Worm (Caenorhabditis elegans): ENCODE data around the gene sra-2.
A peak's percentile ranks its signal among the peaks of the same experiment; 100 is the strongest.

The sra-2 gene

DNA sequence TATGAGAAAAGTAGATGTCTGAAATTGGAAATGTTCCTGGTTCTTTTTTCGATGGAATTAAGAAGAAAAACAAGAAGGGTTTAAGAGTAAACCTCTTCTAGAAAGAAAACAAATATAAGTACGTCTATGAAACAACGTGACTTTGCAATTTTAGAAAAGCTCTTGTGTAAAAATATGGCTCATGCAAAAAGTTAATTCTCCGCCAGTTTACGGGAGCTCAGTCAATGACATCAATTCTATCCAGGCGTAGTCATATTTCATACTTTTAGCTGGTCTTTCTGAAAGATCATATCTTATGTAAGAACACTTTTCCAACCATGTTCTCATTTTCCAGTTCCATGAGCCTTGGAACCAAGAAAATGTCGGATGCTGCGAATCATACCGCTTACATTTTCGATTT lies 38.7 kb upstream of the sra-2 start:
- TF ChIP-seq dmd-4 (tag; optimal IDR thresholded peaks at IDR 0.05; ENCODE audit: borderline replicate concordance): no peak
- TF ChIP-seq pros-1 (tag; optimal IDR thresholded peaks at IDR 0.05): no peak
- TF ChIP-seq Y22D7AL.16 (tag; optimal IDR thresholded peaks at IDR 0.05): no peak

- TF ChIP-seq dve-1 (tag; optimal IDR thresholded peaks at IDR 0.05) (no peak), sdc-2 (tag; optimal IDR thresholded peaks at IDR 0.05) (no peak), syd-9 (tag; optimal IDR thresholded peaks at IDR 0.05) (no peak), ceh-18 (tag; optimal IDR thresholded peaks at IDR 0.05) (no peak), rnt-1 (tag; optimal IDR thresholded peaks at IDR 0.05) (no peak), K02D7.2 (tag; optimal IDR thresholded peaks at IDR 0.05) (no peak), ceh-19 (GFP tag; optimal IDR thresholded peaks at IDR 0.05) (no peak), npax-4 (tag; optimal IDR thresholded peaks at IDR 0.05) (no peak), ceh-48 (tag; optimal IDR thresholded peaks at IDR 0.05) (no peak), pros-1 (tag; optimal IDR thresholded peaks at IDR 0.05) (no peak)
These were observed 38.0 kb upstream of the sra-2 start for ce11 chrII:9490589-9490988.

DNA sequence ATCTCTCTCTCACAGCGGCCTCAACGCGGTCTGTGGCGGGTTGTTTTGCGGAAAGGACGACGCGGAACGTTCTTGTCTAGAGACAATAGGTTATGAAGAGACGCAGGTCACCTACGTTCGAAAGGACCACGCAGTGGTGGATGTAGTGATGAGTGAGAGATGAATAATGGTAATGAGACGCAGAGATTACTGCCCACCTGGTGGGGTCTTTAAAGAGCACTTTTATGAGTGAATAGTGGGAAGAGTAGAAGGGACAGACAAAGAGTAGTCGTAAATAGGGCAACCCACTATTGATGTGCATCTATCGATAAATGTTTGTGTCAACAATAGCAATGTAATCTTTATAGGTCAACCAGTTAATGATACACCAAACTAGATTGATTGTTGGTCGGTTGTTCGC lies 37.5 kb upstream of the sra-2 start:
- peak; percentile 52 for TF ChIP-seq rnt-1 (tag; optimal IDR thresholded peaks at IDR 0.05)
- no peak for TF ChIP-seq C38D4.7 (GFP tag; optimal IDR thresholded peaks at IDR 0.05)
- TF ChIP-seq elt-2 (tag; optimal IDR thresholded peaks at IDR 0.05): peak; percentile 48
- TF ChIP-seq ahr-1 (tag; optimal IDR thresholded peaks at IDR 0.05): no peak
- TF ChIP-seq hlh-8 (tag; optimal IDR thresholded peaks at IDR 0.05): peak; percentile 31
- no peak for TF ChIP-seq ceh-18 (tag; optimal IDR thresholded peaks at IDR 0.05)
- TF ChIP-seq unc-55 (GFP tag; optimal IDR thresholded peaks at IDR 0.05): peak; percentile 51
- TF ChIP-seq F13H6.1 (tag; optimal IDR thresholded peaks at IDR 0.05): no peak
- TF ChIP-seq ceh-22 (tag; optimal IDR thresholded peaks at IDR 0.05): peak; percentile 29
- TF ChIP-seq T23F11.4 (GFP tag; optimal IDR thresholded peaks at IDR 0.05): no peak
- no peak for TF ChIP-seq pat-9 (tag; optimal IDR thresholded peaks at IDR 0.05)
- TF ChIP-seq tbx-7 (tag; optimal IDR thresholded peaks at IDR 0.05): no peak
- TF ChIP-seq K02D7.2 (tag; optimal IDR thresholded peaks at IDR 0.05): no peak
- peak; percentile 60 for TF ChIP-seq ref-2 (tag; optimal IDR thresholded peaks at IDR 0.05)
- TF ChIP-seq sox-2 (GFP tag; IDR thresholded peaks at IDR 0.05): peak; percentile 32; the same call in 1 of the 2 replicates
- no peak for TF ChIP-seq nhr-11 (tag; optimal IDR thresholded peaks at IDR 0.05)
- no peak for TF ChIP-seq pag-3 (tag; optimal IDR thresholded peaks at IDR 0.05; ENCODE audit: borderline replicate concordance)
- peak; percentile 31 for TF ChIP-seq nfya-1 (tag; optimal IDR thresholded peaks at IDR 0.05)
- no peak for TF ChIP-seq lim-6 (tag; optimal IDR thresholded peaks at IDR 0.05)
- TF ChIP-seq dve-1 (tag; optimal IDR thresholded peaks at IDR 0.05): no peak
- TF ChIP-seq ceh-34 (tag; optimal IDR thresholded peaks at IDR 0.05): no peak
- TF ChIP-seq hlh-30 (tag; optimal IDR thresholded peaks at IDR 0.05; ENCODE audit: insufficient read depth): no peak
- TF ChIP-seq K09A11.1 (tag; optimal IDR thresholded peaks at IDR 0.05; ENCODE audit: insufficient read depth): no peak
- peak; percentile 31 for TF ChIP-seq tbx-2 (tag; optimal IDR thresholded peaks at IDR 0.05)
- peak; percentile 36 for TF ChIP-seq ceh-2 (tag; optimal IDR thresholded peaks at IDR 0.05)
- peak; percentile 29 for TF ChIP-seq ceh-31 (tag; optimal IDR thresholded peaks at IDR 0.05)
- TF ChIP-seq pros-1 (tag; optimal IDR thresholded peaks at IDR 0.05): no peak
- TF ChIP-seq Y22D7AL.16 (tag; optimal IDR thresholded peaks at IDR 0.05): no peak
- no peak for TF ChIP-seq lin-11 (tag; optimal IDR thresholded peaks at IDR 0.05)

DNA sequence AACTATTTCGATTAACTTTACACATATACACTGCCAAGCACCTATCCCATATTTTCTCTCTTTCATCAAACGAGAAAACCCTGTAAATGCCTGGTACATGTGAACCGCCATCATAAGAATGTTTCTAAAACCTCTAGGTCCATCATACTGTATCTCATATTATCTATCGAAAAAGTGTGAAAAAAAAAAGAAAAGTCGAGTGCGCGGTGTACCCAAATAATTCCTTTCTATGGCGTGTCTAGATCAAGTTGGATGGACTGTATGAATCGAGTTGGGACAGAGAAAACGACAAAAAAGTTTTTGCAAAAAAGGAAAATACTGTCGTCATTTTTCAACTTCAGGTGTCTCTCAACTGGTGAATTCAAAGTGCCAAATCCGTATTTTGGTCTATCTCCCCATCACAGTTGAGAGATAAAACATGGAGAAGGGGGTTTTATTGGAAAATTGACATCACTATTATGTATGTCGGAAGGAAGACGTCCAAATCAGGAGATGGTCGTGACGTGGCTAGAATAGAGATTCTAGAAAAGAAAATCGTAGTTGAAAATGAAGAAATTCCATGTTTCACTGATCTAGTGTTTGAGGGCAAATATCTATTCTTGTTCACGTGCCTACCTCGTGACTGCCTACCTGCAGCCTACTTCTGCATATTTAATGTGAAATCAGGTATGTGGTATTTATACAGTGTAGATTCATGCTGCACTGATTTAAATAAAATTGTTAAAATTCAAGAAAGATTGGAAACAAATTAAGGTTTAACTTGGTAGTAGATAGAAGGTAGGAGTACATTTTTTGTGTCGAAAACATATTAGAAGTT lies 35.1 kb upstream of the sra-2 start:
- TF ChIP-seq sox-4 (tag; optimal IDR thresholded peaks at IDR 0.05) (no peak), ceh-22 (tag; optimal IDR thresholded peaks at IDR 0.05) (no peak), ceh-6 (GFP tag; optimal IDR thresholded peaks at IDR 0.05) (no peak), rnt-1 (tag; optimal IDR thresholded peaks at IDR 0.05) (no peak), mec-3 (tag; optimal IDR thresholded peaks at IDR 0.05; ENCODE audit: borderline replicate concordance) (no peak), unc-3 (GFP tag; conservative IDR thresholded peaks at IDR 0.05) (no peak), unc-3 (tag; optimal IDR thresholded peaks at IDR 0.05) (no peak), gmeb-2 (tag; optimal IDR thresholded peaks at IDR 0.05) (no peak), ets-4 (tag; optimal IDR thresholded peaks at IDR 0.05) (no peak), K02D7.2 (tag; optimal IDR thresholded peaks at IDR 0.05) (no peak)

All from whole organism, late embryonic.